Worm (Caenorhabditis elegans): ENCODE measurements around the gene F18A11.5.

- TF ChIP-seq dao-5 (tag; optimal IDR thresholded peaks at IDR 0.05) (no peak), W03F9.2 (tag; optimal IDR thresholded peaks at IDR 0.05) (no peak)
Measured at ce11 chrII:13059196-13059595, 45.1 kb upstream of the F18A11.5 start.

Data from whole organism, L4/young adult.